Fruit fly (Drosophila melanogaster) whole organism, pupa: ENCODE data around the gene Muc18B.

ENCODE experiments used
- CG10348 ChIP-seq: fragments of 200-800 bp; sonication (Bioruptor generic); IDR thresholded peaks from 2 replicates; pipeline ENCODE4 v1.3.6; 2022; ENCODE audit warnings: missing biosample characterization, missing genetic modification characterization
- CG12605 ChIP-seq: fragments of 200-800 bp; sonication (Bioruptor generic); IDR thresholded peaks from 2 replicates; pipeline ENCODE4 v1.3.6; 2022; ENCODE audit warnings: missing biosample characterization, missing genetic modification characterization
- CG13204 ChIP-seq: fragments of 200-800 bp; sonication (Bioruptor generic); optimal IDR thresholded peaks from 2 replicates; lab custom pipeline; 2018; ENCODE audit warnings: missing biosample characterization, mild to moderate bottlenecking, missing genetic modification characterization, moderate library complexity
- CG14655 ChIP-seq: fragments of 200-800 bp; sonication (Bioruptor generic); optimal IDR thresholded peaks from 3 replicates; lab custom pipeline; 2017; ENCODE audit warnings: mild to moderate bottlenecking, missing biosample characterization, missing genetic modification reagents, missing genetic modification characterization
- CG15710 ChIP-seq: fragments of 200-800 bp; sonication (Bioruptor generic); optimal IDR thresholded peaks from 2 replicates; lab custom pipeline; 2018; ENCODE audit warnings: missing biosample characterization, mild to moderate bottlenecking, missing genetic modification characterization, moderate library complexity
- CG17806 ChIP-seq: fragments of 200-800 bp; sonication (Bioruptor generic); optimal IDR thresholded peaks from 2 replicates; lab custom pipeline; 2018; ENCODE audit warnings: missing biosample characterization, mild to moderate bottlenecking, missing genetic modification characterization, moderate library complexity
- CG32121 ChIP-seq: fragments of 200-800 bp; sonication (Bioruptor generic); IDR thresholded peaks from 2 replicates; pipeline ENCODE4 v1.3.6; 2022; ENCODE audit warnings: missing biosample characterization, missing genetic modification characterization
- CG34367 ChIP-seq: fragments of 200-800 bp; sonication (Bioruptor generic); optimal IDR thresholded peaks from 2 replicates; lab custom pipeline; 2018; ENCODE audit warnings: missing biosample characterization, mild to moderate bottlenecking, missing genetic modification characterization
- CG4496 ChIP-seq: fragments of 200-800 bp; sonication (Bioruptor generic); IDR thresholded peaks from 3 replicates; pipeline ENCODE4 v1.3.6; 2022; ENCODE audit warnings: missing biosample characterization, missing genetic modification characterization
- CG8159 ChIP-seq: fragments of 200-800 bp; sonication (Bioruptor generic); optimal IDR thresholded peaks from 3 replicates; lab custom pipeline; 2018; ENCODE audit warnings: missing biosample characterization, mild to moderate bottlenecking, missing genetic modification characterization, moderate library complexity
- CG8301 ChIP-seq: fragments of 200-800 bp; sonication (Bioruptor generic); optimal IDR thresholded peaks from 2 replicates; lab custom pipeline; 2018; ENCODE audit warnings: missing biosample characterization, mild to moderate bottlenecking, missing genetic modification characterization
- CG9948 ChIP-seq: fragments of 200-800 bp; sonication (Bioruptor generic); optimal IDR thresholded peaks from 2 replicates; lab custom pipeline; 2018; ENCODE audit warnings: missing biosample characterization, mild to moderate bottlenecking, missing genetic modification characterization, moderate library complexity
- D1 ChIP-seq: fragments of 200-800 bp; sonication (Bioruptor generic); optimal IDR thresholded peaks from 2 replicates; lab custom pipeline; 2018; ENCODE audit warnings: missing biosample characterization, mild to moderate bottlenecking, missing genetic modification characterization, moderate library complexity
- EcR ChIP-seq: fragments of 200-800 bp; sonication (Bioruptor generic); optimal IDR thresholded peaks from 3 replicates; lab custom pipeline; 2019; ENCODE audit warnings: missing biosample characterization, missing genetic modification characterization, mild to moderate bottlenecking, moderate library complexity, missing genetic modification reagents
- Ets98B ChIP-seq: fragments of 200-800 bp; sonication (Bioruptor generic); IDR thresholded peaks from 2 replicates; pipeline ENCODE4 v1.3.6; 2022; ENCODE audit warnings: missing biosample characterization, missing genetic modification characterization
- Pif1A ChIP-seq: fragments of 200-800 bp; sonication (Bioruptor generic); optimal IDR thresholded peaks from 3 replicates; lab custom pipeline; 2016; ENCODE audit warnings: missing biosample characterization, missing genetic modification characterization
- Pif1B ChIP-seq: fragments of 200-800 bp; sonication (Bioruptor generic); optimal IDR thresholded peaks from 3 replicates; lab custom pipeline; 2016; ENCODE audit warnings: missing biosample characterization, missing genetic modification characterization
- Snoo ChIP-seq: fragments of 200-800 bp; sonication (Bioruptor generic); optimal IDR thresholded peaks from 3 replicates; lab custom pipeline; 2017; ENCODE audit warnings: missing biosample characterization, mild to moderate bottlenecking, missing genetic modification characterization, inconsistent platforms
- fd96Ca ChIP-seq: fragments of 200-800 bp; sonication (Bioruptor generic); IDR thresholded peaks from 3 replicates; pipeline ENCODE4 v1.3.6; 2022; ENCODE audit warnings: missing biosample characterization, missing genetic modification characterization
- gl ChIP-seq: fragments of 200-800 bp; sonication (Bioruptor generic); optimal IDR thresholded peaks from 2 replicates; lab custom pipeline; 2018; ENCODE audit warnings: missing biosample characterization, mild to moderate bottlenecking, missing genetic modification characterization
- rn ChIP-seq: fragments of 200-800 bp; sonication (Bioruptor generic); IDR thresholded peaks from 2 replicates; pipeline ENCODE4 v1.3.6; 2022; ENCODE audit warnings: missing biosample characterization, missing genetic modification characterization

Muc18B gene

DNA sequence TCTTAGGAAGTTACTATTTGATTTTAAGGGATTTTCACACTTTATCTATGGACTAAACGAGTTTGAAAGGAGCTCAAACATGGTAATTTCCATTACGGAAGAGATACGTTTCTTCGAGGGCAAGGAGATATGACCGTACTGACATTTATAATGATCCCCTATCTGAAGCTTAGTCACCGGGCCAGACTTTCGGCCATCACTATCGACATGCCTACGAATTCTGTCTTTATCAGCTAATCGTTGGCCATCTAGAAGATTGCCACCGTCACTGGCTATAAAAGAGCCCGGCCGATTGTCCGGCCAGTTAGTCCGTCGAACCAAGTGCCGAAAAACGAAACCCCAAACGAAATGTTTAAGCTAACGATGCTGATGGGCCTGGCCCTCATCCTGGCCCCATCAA is at the start of gene Muc18B:
Muc18B (plus strand) TSS at position 301 of the 400 bp plus-strand sequence.
- TF ChIP-seq CG14655: no peak
- TF ChIP-seq CG12605 (GFP tag; lab: Robert Waterston, UW): no peak

DNA sequence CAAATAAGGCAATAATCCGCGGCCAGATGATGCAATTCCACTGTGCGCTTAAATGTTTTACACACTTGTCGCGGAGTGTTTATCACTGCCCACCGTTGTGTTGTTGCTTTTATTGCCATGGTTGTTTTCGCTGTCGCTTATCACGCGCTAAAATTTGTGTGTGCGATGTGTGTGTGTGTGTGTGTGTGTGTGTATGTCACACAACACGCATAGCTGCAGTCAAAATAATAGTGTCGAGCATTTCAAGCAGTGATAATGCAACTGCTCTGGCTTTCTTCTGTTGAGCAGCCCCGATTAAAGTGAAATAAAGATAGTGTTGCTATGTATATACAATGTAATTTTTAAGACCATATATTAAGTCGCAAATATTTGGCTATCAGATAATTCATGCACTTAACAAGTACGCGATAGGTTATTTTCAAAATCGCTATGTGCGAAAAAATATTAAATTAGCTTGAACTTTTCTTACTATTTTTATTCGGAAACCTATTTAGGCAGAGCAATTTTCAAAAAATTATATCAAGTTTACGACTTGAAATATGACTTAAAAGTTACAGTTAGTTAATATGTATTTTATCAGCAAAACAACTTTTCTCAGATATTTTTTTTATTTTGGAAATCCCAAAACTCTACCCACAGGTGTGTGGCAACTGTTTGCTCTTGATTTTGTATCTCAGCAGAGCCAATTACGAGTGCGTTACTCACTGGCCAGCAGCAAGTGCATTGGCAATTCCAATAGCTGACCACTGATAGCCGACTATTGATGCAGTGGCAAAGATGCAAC is 49.0 kb upstream of the Muc18B start:
- TF ChIP-seq fd96Ca (GFP tag; lab: Robert Waterston, UW) (0 out of 3 replicates have a peak, but pooled peaks have one; percentile 37), CG34367 (tag; lab: Kevin White, UChicago) (no peak), CG8159 (tag; lab: Kevin White, UChicago) (peak; percentile 54), CG8301 (no peak), CG4496 (GFP tag; lab: Robert Waterston, UW) (no peak), CG12605 (GFP tag; lab: Robert Waterston, UW) (no peak), CG13204 (GFP tag; lab: Kevin White, UChicago) (no peak), CG15710 (tag; lab: Kevin White, UChicago) (peak; percentile 39), CG32121 (GFP tag; lab: Robert Waterston, UW) (peak; percentile 40; the same call in 1 of the 2 replicates), Pif1B (GFP tag; lab: Kevin White, UChicago) (no peak), CG14655 (peak; percentile 52), Snoo (peak; percentile 45)
- TF ChIP-seq, all 21 proteins: peak for 6

DNA sequence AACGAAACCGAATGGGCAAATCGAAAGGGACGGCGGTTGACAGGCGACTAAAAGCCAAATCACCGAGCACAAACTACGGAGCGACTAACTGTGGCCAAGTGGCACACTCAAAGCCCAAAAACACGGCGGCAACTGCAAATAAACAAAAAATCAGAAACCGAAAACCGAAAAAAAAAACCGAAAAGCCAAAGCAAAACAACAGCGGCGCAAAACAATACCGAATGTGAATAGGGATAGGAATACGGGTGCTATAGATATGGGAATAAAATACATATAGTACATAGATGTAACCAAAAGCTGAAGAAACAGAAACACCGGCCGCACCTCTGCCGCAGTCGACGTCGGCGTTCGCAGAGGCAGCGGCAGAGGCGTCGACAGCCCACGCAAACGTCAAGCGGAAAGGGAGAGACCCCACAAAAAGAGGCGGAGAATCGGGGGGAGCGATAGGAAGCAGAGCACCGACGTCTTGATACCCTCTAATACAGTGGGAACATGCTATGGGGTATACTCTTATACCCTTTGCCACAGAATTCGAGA is 48.2 kb upstream of the Muc18B start, which contains the start of gene RhoGAP18B:
RhoGAP18B (minus strand) TSS at position 51 of the 537 bp plus-strand sequence.
- TF ChIP-seq CG8301 (no peak), CG14655 (no peak), CG32121 (GFP tag; lab: Robert Waterston, UW) (no peak), CG13204 (GFP tag; lab: Kevin White, UChicago) (no peak), CG10348 (GFP tag; lab: Robert Waterston, UW) (no peak), Pif1A (GFP tag; lab: Kevin White, UChicago) (no peak), CG4496 (GFP tag; lab: Robert Waterston, UW) (no peak)

DNA sequence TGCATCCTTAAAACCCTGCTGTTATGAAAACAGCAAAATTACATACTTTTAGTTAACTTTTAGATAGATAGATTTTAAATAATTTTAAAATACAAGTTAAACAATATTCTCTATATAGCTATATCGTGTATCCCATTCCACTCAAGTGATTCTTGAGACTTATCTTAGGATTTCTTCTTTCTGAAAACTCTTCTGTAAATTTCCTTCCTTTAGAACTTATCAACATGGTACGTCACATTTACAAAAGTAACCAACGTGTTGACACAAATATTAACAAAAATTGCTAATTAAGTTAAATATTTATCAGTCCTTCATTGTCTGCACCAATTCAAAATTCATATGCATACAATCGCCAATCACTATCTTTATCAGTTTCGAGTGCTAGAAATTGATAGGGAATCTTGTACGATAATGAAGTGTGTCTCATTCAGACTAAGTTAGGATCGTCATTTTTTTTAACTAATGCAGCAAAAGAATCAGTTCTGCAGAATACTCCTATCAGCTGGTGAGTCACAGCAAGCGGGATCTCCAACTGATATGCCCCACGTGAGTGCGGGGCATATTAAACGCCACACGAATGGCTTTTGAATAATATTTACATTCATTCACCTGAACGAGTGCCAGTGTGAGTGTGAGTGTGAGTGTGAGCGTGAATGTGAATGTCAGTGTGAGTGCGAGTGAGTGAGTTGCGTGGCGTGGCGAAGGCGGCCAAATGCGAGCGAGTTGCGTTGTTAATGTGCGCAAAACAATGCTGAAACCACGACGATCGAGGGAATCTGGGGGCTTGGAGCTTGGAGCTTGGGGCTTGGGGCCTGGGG is 47.5 kb upstream of the Muc18B start:
- TF ChIP-seq CG17806 (tag; lab: Kevin White, UChicago): no peak
- TF ChIP-seq CG32121 (GFP tag; lab: Robert Waterston, UW): no peak
- no peak for TF ChIP-seq CG12605 (GFP tag; lab: Robert Waterston, UW)
- TF ChIP-seq CG13204 (GFP tag; lab: Kevin White, UChicago): peak; percentile 35
- no peak for TF ChIP-seq CG4496 (GFP tag; lab: Robert Waterston, UW)
- no peak for TF ChIP-seq Ets98B
- no peak for TF ChIP-seq CG8159 (tag; lab: Kevin White, UChicago)
- no peak for TF ChIP-seq CG9948 (tag; lab: Kevin White, UChicago)
- 0 out of 3 replicates have a peak, but pooled peaks have one; percentile 6 for TF ChIP-seq fd96Ca (GFP tag; lab: Robert Waterston, UW)
- TF ChIP-seq CG10348 (GFP tag; lab: Robert Waterston, UW): no peak
- no peak for TF ChIP-seq Snoo
- peak; percentile 46 for TF ChIP-seq EcR (GFP tag; lab: Kevin White, UChicago)
- TF ChIP-seq CG34367 (tag; lab: Kevin White, UChicago): no peak
- no peak for TF ChIP-seq CG14655
- TF ChIP-seq gl (tag; lab: Kevin White, UChicago): no peak
- no peak for TF ChIP-seq CG15710 (tag; lab: Kevin White, UChicago)

DNA sequence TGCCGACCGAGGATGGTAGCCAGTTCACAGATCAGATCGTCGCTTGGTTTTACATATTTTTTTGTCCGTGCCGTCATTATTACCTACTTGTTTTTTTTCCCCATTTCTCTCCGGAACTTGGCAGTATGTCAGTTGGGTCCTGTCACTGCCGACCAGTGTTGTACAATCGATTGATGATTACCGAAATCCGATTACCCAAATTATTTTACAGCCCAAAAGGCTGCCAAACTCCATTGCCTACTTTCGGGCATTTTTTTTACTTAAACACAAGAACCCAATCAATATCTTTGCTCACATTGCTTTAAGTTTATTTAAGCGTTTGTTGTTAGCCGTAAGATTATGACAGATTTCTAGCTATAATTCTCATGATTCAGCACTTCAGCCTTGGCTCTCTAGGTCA is 44.5 kb upstream of the Muc18B start, which contains the start of gene Inx5:
Inx5 (minus strand) TSS at position 93 of the 400 bp plus-strand sequence.
- TF ChIP-seq Pif1A (GFP tag; lab: Kevin White, UChicago) (no peak), CG8301 (no peak), CG14655 (no peak), CG32121 (GFP tag; lab: Robert Waterston, UW) (no peak), EcR (GFP tag; lab: Kevin White, UChicago) (no peak), Pif1B (GFP tag; lab: Kevin White, UChicago) (no peak), CG13204 (GFP tag; lab: Kevin White, UChicago) (no peak), CG34367 (tag; lab: Kevin White, UChicago) (no peak), fd96Ca (GFP tag; lab: Robert Waterston, UW) (no peak), rn (GFP tag; lab: Robert Waterston, UW) (no peak), CG8159 (tag; lab: Kevin White, UChicago) (no peak), CG17806 (tag; lab: Kevin White, UChicago) (no peak), Ets98B (no peak), Snoo (no peak), CG10348 (GFP tag; lab: Robert Waterston, UW) (no peak), D1 (tag; lab: Kevin White, UChicago) (no peak), CG15710 (tag; lab: Kevin White, UChicago) (no peak)
